Fruit fly (Drosophila melanogaster) whole organism, embryonic: ENCODE data around the gene CG33235.

Experiments used
- Bdp1 ChIP-seq: fragments of 200-800 bp; sonication (Bioruptor generic); optimal IDR thresholded peaks from 3 replicates; lab custom pipeline; 2016; ENCODE audit warnings: missing biosample characterization, missing genetic modification characterization
- CG10147 ChIP-seq: fragments of 200-800 bp; sonication (Bioruptor generic); optimal IDR thresholded peaks from 2 replicates; lab custom pipeline; 2019; ENCODE audit warnings: missing biosample characterization, mild to moderate bottlenecking, missing genetic modification characterization, moderate library complexity
- CG10979 ChIP-seq: fragments of 200-800 bp; sonication (Bioruptor generic); optimal IDR thresholded peaks from 2 replicates; lab custom pipeline; 2018; ENCODE audit warnings: missing biosample characterization, mild to moderate bottlenecking, missing genetic modification characterization, moderate library complexity
- CG11093 ChIP-seq: fragments of 200-800 bp; sonication (Bioruptor generic); IDR thresholded peaks from 3 replicates; pipeline ENCODE4 v1.3.6; 2022; ENCODE audit warnings: missing biosample characterization, missing genetic modification characterization
- CG13624 ChIP-seq: fragments of 200-800 bp; sonication (Bioruptor generic); optimal IDR thresholded peaks from 2 replicates; lab custom pipeline; 2016; ENCODE audit warnings: missing biosample characterization, missing genetic modification characterization
- CG15073 ChIP-seq: fragments of 200-800 bp; sonication (Bioruptor generic); optimal IDR thresholded peaks from 2 replicates; lab custom pipeline; 2016; ENCODE audit warnings: missing biosample characterization, missing genetic modification characterization
- CG15696 ChIP-seq: fragments of 200-800 bp; sonication (Bioruptor generic); optimal IDR thresholded peaks from 2 replicates; lab custom pipeline; 2019; ENCODE audit warnings: missing biosample characterization, mild to moderate bottlenecking, missing genetic modification characterization, moderate library complexity
- CG17361 ChIP-seq: fragments of 200-800 bp; sonication (Bioruptor generic); IDR thresholded peaks from 3 replicates; pipeline ENCODE4 v1.3.6; 2022; ENCODE audit warnings: missing biosample characterization, missing genetic modification characterization
- CG18619 ChIP-seq: fragments of 200-800 bp; sonication (Bioruptor generic); optimal IDR thresholded peaks from 3 replicates; lab custom pipeline; 2017; ENCODE audit warnings: missing biosample characterization, mild to moderate bottlenecking, missing genetic modification characterization
- CG2889 ChIP-seq: fragments of 200-800 bp; sonication (Bioruptor generic); IDR thresholded peaks from 3 replicates; pipeline ENCODE4 v1.3.6; 2022; ENCODE audit warnings: missing biosample characterization, missing genetic modification characterization
- CG31441 ChIP-seq: fragments of 200-800 bp; sonication (Bioruptor generic); IDR thresholded peaks from 2 replicates; pipeline ENCODE4 v1.3.6; 2022; ENCODE audit warnings: missing biosample characterization, missing genetic modification characterization
- CG33557 ChIP-seq: fragments of 200-800 bp; sonication (Bioruptor generic); optimal IDR thresholded peaks from 2 replicates; lab custom pipeline; 2019; ENCODE audit warnings: missing biosample characterization, mild to moderate bottlenecking, missing genetic modification characterization, moderate library complexity
- CG3838 ChIP-seq: fragments of 200-800 bp; sonication (Bioruptor generic); optimal IDR thresholded peaks from 3 replicates; lab custom pipeline; 2016; ENCODE audit warnings: missing biosample characterization, missing genetic modification characterization
- CG3847 ChIP-seq: fragments of 200-800 bp; sonication (Bioruptor generic); IDR thresholded peaks from 2 replicates; pipeline ENCODE4 v1.3.6; 2022; ENCODE audit warnings: missing biosample characterization, missing genetic modification characterization
- CG4707 ChIP-seq: fragments of 200-800 bp; sonication (Bioruptor generic); optimal IDR thresholded peaks from 2 replicates; lab custom pipeline; 2018; ENCODE audit warnings: missing biosample characterization, mild to moderate bottlenecking, missing genetic modification characterization, moderate library complexity
- CG6175 ChIP-seq: fragments of 200-800 bp; sonication (Bioruptor generic); IDR thresholded peaks from 3 replicates; pipeline ENCODE4 v1.3.6; 2022; ENCODE audit warnings: missing biosample characterization, missing genetic modification characterization
- CG6765 ChIP-seq: fragments of 200-800 bp; sonication (Bioruptor generic); optimal IDR thresholded peaks from 3 replicates; lab custom pipeline; 2017; ENCODE audit warnings: missing biosample characterization, mild to moderate bottlenecking, missing genetic modification characterization
- CG7357 ChIP-seq: fragments of 200-800 bp; sonication (Bioruptor generic); IDR thresholded peaks from 3 replicates; pipeline ENCODE4 v1.3.6; 2022; ENCODE audit warnings: missing biosample characterization, missing genetic modification characterization
- CG8924 ChIP-seq: fragments of 200-800 bp; optimal IDR thresholded peaks from 3 replicates; lab custom pipeline; 2019; ENCODE audit warnings: missing biosample characterization, mild to moderate bottlenecking, missing genetic modification characterization, moderate library complexity
- CG9215 ChIP-seq: fragments of 200-800 bp; sonication (Bioruptor generic); IDR thresholded peaks from 2 replicates; pipeline ENCODE4 v1.3.6; 2022; ENCODE audit warnings: missing biosample characterization, missing genetic modification characterization
- D19A ChIP-seq: fragments of 200-800 bp; optimal IDR thresholded peaks from 3 replicates; lab custom pipeline; 2019; ENCODE audit warnings: missing biosample characterization, mild to moderate bottlenecking, missing genetic modification characterization, moderate library complexity
- Dip3 ChIP-seq: fragments of 200-800 bp; sonication (Bioruptor generic); optimal IDR thresholded peaks from 3 replicates; lab custom pipeline; 2016; ENCODE audit warnings: missing biosample characterization, missing genetic modification characterization
- Doc2 ChIP-seq: fragments of 200-800 bp; sonication (Bioruptor generic); IDR thresholded peaks from 2 replicates; pipeline ENCODE4 v1.3.6; 2022; ENCODE audit warnings: missing biosample characterization, missing genetic modification characterization
- Dp ChIP-seq: fragments of 200-800 bp; sonication (Bioruptor generic); optimal IDR thresholded peaks from 2 replicates; lab custom pipeline; 2018; ENCODE audit warnings: missing biosample characterization, mild to moderate bottlenecking, missing genetic modification characterization, moderate library complexity
- Gsc ChIP-seq: fragments of 200-800 bp; sonication (Bioruptor generic); IDR thresholded peaks from 2 replicates; pipeline ENCODE4 v1.3.6; 2022; ENCODE audit warnings: missing biosample characterization, missing genetic modification characterization
- Gug ChIP-seq: fragments of 200-800 bp; sonication (Bioruptor generic); IDR thresholded peaks from 4 replicates; pipeline ENCODE4 v1.3.6; 2022; ENCODE audit warnings: missing biosample characterization, missing genetic modification characterization
- Mes4 ChIP-seq: fragments of 200-800 bp; sonication (Bioruptor generic); optimal IDR thresholded peaks from 2 replicates; lab custom pipeline; 2016; ENCODE audit warnings: missing biosample characterization, missing genetic modification characterization
- NC2α ChIP-seq: fragments of 200-800 bp; sonication (Bioruptor generic); optimal IDR thresholded peaks from 2 replicates; lab custom pipeline; 2016; ENCODE audit warnings: missing biosample characterization, missing genetic modification characterization
- Opbp ChIP-seq: fragments of 200-800 bp; sonication (Bioruptor generic); IDR thresholded peaks from 3 replicates; pipeline ENCODE4 v1.3.6; 2022; ENCODE audit warnings: missing biosample characterization, missing genetic modification characterization; ENCODE audit not compliant: partially characterized antibody
- Six4 ChIP-seq: fragments of 200-800 bp; sonication (Bioruptor generic); optimal IDR thresholded peaks from 2 replicates; lab custom pipeline; 2016; ENCODE audit warnings: missing biosample characterization, missing genetic modification characterization
- Sry-δ ChIP-seq: fragments of 200-800 bp; sonication (Bioruptor generic); optimal IDR thresholded peaks from 2 replicates; lab custom pipeline; 2016; ENCODE audit warnings: missing biosample characterization, missing genetic modification characterization
- az2 ChIP-seq: fragments of 200-800 bp; sonication (Bioruptor generic); optimal IDR thresholded peaks from 3 replicates; lab custom pipeline; 2016; ENCODE audit warnings: missing biosample characterization, missing genetic modification characterization
- da ChIP-seq: fragments of 200-800 bp; sonication (Bioruptor generic); optimal IDR thresholded peaks from 2 replicates; lab custom pipeline; 2016; ENCODE audit warnings: missing biosample characterization, missing genetic modification characterization
- dati ChIP-seq: fragments of 200-800 bp; sonication (Bioruptor generic); IDR thresholded peaks from 2 replicates; pipeline ENCODE4 v1.3.6; 2022; ENCODE audit warnings: missing biosample characterization, missing genetic modification characterization
- ems ChIP-seq: fragments of 200-800 bp; sonication (Bioruptor generic); optimal IDR thresholded peaks from 3 replicates; lab custom pipeline; 2016; ENCODE audit warnings: missing biosample characterization, missing genetic modification characterization
- esg ChIP-seq: fragments of 200-800 bp; sonication (Bioruptor generic); conservative IDR thresholded peaks from 2 replicates; pipeline ENCODE4 v1.3.6; 2022; ENCODE audit warnings: missing biosample characterization, missing genetic modification characterization
- fru ChIP-seq: fragments of >200 bp; optimal IDR thresholded peaks from 2 replicates; lab custom pipeline; 2017
- fu2 ChIP-seq: fragments of 200-800 bp; sonication (Bioruptor generic); optimal IDR thresholded peaks from 2 replicates; lab custom pipeline; 2016; ENCODE audit warnings: missing biosample characterization, missing genetic modification characterization
- gsb ChIP-seq: fragments of 200-800 bp; sonication (Bioruptor generic); IDR thresholded peaks from 2 replicates; pipeline ENCODE4 v1.3.6; 2022; ENCODE audit warnings: missing biosample characterization, missing genetic modification characterization
- hb ChIP-seq: fragments of 200-800 bp; sonication (Bioruptor generic); IDR thresholded peaks from 3 replicates; pipeline ENCODE4 v1.3.6; 2022; ENCODE audit warnings: missing biosample characterization, missing genetic modification characterization; ENCODE audit not compliant: partially characterized antibody
- hbn ChIP-seq: fragments of 200-800 bp; sonication (Bioruptor generic); IDR thresholded peaks from 2 replicates; pipeline ENCODE4 v1.3.6; 2022; ENCODE audit warnings: missing biosample characterization, missing genetic modification characterization; ENCODE audit not compliant: partially characterized antibody
- hkb ChIP-seq, 2 experiments: fragments of 200-800 bp in 1 of 2; fragments of >200 bp in 1 of 2; sonication (Bioruptor generic) in 1 of 2; IDR thresholded peaks in 1 of 2; optimal IDR thresholded peaks in 1 of 2; 2 replicates each; pipeline versions ENCODE4 v1.3.6 to Lab custom; 2017 to 2022; ENCODE audit warnings: missing biosample characterization in 1 of 2, missing genetic modification characterization in 1 of 2
- mam ChIP-seq: fragments of 200-800 bp; sonication (Bioruptor generic); optimal IDR thresholded peaks from 3 replicates; lab custom pipeline; 2016; ENCODE audit warnings: missing biosample characterization, missing genetic modification characterization
- nau ChIP-seq: fragments of 200-800 bp; sonication (Bioruptor generic); optimal IDR thresholded peaks from 3 replicates; lab custom pipeline; 2017; ENCODE audit warnings: missing biosample characterization, mild to moderate bottlenecking, missing genetic modification characterization, missing genetic modification reagents
- pfk ChIP-seq: fragments of 200-800 bp; sonication (Bioruptor generic); optimal IDR thresholded peaks from 2 replicates; lab custom pipeline; 2018; ENCODE audit warnings: missing biosample characterization, mild to moderate bottlenecking, missing genetic modification characterization, moderate library complexity
- pnt ChIP-seq: fragments of 200-800 bp; sonication (Bioruptor generic); optimal IDR thresholded peaks from 3 replicates; lab custom pipeline; 2016; ENCODE audit warnings: missing biosample characterization, missing genetic modification characterization
- repo ChIP-seq: fragments of 200-800 bp; sonication (Bioruptor generic); optimal IDR thresholded peaks from 2 replicates; lab custom pipeline; 2016; ENCODE audit warnings: missing biosample characterization, missing genetic modification characterization
- rib ChIP-seq: fragments of 200-800 bp; sonication (Bioruptor generic); IDR thresholded peaks from 2 replicates; pipeline ENCODE4 v1.3.6; 2022; ENCODE audit warnings: missing biosample characterization, missing genetic modification characterization
- tll ChIP-seq, 2 experiments: fragments of 200-800 bp in 1 of 2; fragments of >200 bp in 1 of 2; sonication (Bioruptor generic) in 1 of 2; optimal IDR thresholded peaks; 2 replicates each; lab custom pipeline; 2017 to 2019; ENCODE audit warnings: missing biosample characterization in 2 of 2, missing genetic modification characterization in 2 of 2, mild to moderate bottlenecking in 1 of 2, moderate library complexity in 1 of 2
- tup ChIP-seq: fragments of 200-800 bp; sonication (Bioruptor generic); optimal IDR thresholded peaks from 2 replicates; lab custom pipeline; 2016; ENCODE audit warnings: missing biosample characterization, mild to moderate bottlenecking, missing genetic modification characterization, moderate library complexity

The CG33235 gene

DNA sequence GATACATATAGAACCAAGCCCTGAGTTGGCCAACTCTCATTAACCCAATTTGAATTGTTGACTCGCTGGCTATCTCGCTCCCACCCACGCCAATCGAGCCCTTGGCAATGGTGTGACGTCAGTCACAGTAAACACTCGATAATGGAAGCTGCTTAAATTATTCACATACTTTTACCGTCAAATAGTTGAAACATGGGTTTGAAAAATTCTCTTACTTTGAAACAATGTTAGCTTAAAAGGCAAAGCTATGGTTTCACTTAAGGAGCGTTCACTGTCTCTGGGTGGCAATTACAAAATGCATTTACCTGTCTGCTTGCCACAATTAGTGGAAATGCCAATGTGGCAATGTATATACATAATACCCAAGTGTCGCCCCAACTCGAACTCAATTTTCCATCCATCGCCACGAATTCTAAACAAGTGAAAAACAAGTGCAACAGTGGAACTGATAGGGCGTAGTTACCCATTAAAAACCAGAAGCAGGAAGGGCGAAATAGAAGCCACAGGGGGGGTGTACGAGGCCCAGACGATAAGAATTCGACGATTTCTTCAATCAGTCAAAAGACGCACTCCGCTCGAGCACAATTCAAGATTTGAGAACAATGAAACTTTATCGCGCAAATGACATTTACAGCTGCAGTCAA, 41.8 kb downstream of the CG33235 start (continued):
- peak; percentile 70 for TF ChIP-seq Six4
- peak; percentile 87 for TF ChIP-seq mam
- TF ChIP-seq CG6175 (GFP tag; lab: Robert Waterston, UW) = 0 out of 3 replicates have a peak, but pooled peaks have one; percentile 63
- peak; percentile 76 for TF ChIP-seq Mes4 (GFP tag; lab: Kevin White, UChicago)
- TF ChIP-seq Sry-δ (GFP tag; lab: Kevin White, UChicago) = peak; percentile 49
- TF ChIP-seq tll (GFP tag; optimal IDR thresholded peaks at IDR 0.05; lab: Kevin White, UChicago) = peak; percentile 5 to 37
- peak; percentile 28; the same call in 1 of the 2 replicates for TF ChIP-seq Doc2 (GFP tag; lab: Robert Waterston, UW)
- peak; percentile 82 for TF ChIP-seq CG11093 (GFP tag; lab: Robert Waterston, UW)
- no peak for TF ChIP-seq hb (GFP tag; lab: Robert Waterston, UW)
- TF ChIP-seq tup = peak; percentile 75
- peak; percentile 71 for TF ChIP-seq CG10979 (tag; lab: Kevin White, UChicago)
- peak; percentile 82 for TF ChIP-seq CG9215 (GFP tag; lab: Robert Waterston, UW)
- TF ChIP-seq Bdp1 (GFP tag; lab: Kevin White, UChicago) = peak; percentile 57
- TF ChIP-seq gsb (GFP tag; lab: Robert Waterston, UW) = peak; percentile 77
- peak; percentile 76 for TF ChIP-seq CG15696 (tag; lab: Kevin White, UChicago)
- peak; percentile 82 for TF ChIP-seq CG17361 (GFP tag; lab: Robert Waterston, UW)
- peak; percentile 79 for TF ChIP-seq CG2889 (GFP tag; lab: Robert Waterston, UW)
- peak; percentile 80 for TF ChIP-seq CG8924
- no peak for TF ChIP-seq Opbp (GFP tag; lab: Robert Waterston, UW)
- TF ChIP-seq CG31441 (GFP tag; lab: Robert Waterston, UW) = peak; percentile 74
- TF ChIP-seq CG3847 = peak; percentile 82
- peak; percentile 70; the same call in 1 of the 2 replicates for TF ChIP-seq rib (GFP tag; lab: Robert Waterston, UW)
- TF ChIP-seq ems = peak; percentile 85
- TF ChIP-seq pfk (GFP tag; lab: Kevin White, UChicago) = peak; percentile 25
- TF ChIP-seq CG7357 (GFP tag; lab: Robert Waterston, UW) = peak; percentile 81
- peak; percentile 33 for TF ChIP-seq CG3838 (GFP tag; lab: Kevin White, UChicago)
- no peak for TF ChIP-seq fru (lab: Kevin White, UChicago)
- TF ChIP-seq hkb (optimal IDR thresholded peaks at IDR 0.05; lab: Kevin White, UChicago) = no peak
- TF ChIP-seq hkb (GFP tag; IDR thresholded peaks at IDR 0.05; lab: Robert Waterston, UW) = peak; percentile 87
- TF ChIP-seq nau (GFP tag; lab: Kevin White, UChicago) = peak; percentile 78
- peak; percentile 76 for TF ChIP-seq Dip3 (GFP tag; lab: Kevin White, UChicago)
- TF ChIP-seq D19A (tag; lab: Kevin White, UChicago) = peak; percentile 69
- TF ChIP-seq CG33557 (GFP tag; lab: Kevin White, UChicago) = peak; percentile 50
- peak; percentile 68 for TF ChIP-seq CG6765 (GFP tag; lab: Kevin White, UChicago)
- peak; percentile 83 for TF ChIP-seq fu2 (GFP tag; lab: Kevin White, UChicago)
- TF ChIP-seq Gug (GFP tag; lab: Robert Waterston, UW) = peak; percentile 86
- peak; percentile 82 for TF ChIP-seq CG13624
- no peak for TF ChIP-seq Dp
- peak; percentile 48 for TF ChIP-seq NC2α (GFP tag; lab: Kevin White, UChicago)
- no peak for TF ChIP-seq hbn (GFP tag; lab: Robert Waterston, UW)
- TF ChIP-seq CG18619 (GFP tag; lab: Kevin White, UChicago) = peak; percentile 85
- peak; percentile 69 for TF ChIP-seq CG4707 (GFP tag; lab: Kevin White, UChicago)
- TF ChIP-seq repo (GFP tag; lab: Kevin White, UChicago) = peak; percentile 83
- TF ChIP-seq az2 = peak; percentile 79
- peak; percentile 68 for TF ChIP-seq dati (GFP tag; lab: Robert Waterston, UW)
- peak; percentile 86 for TF ChIP-seq pnt (GFP tag; lab: Kevin White, UChicago)
- no peak for TF ChIP-seq CG15073 (GFP tag; lab: Kevin White, UChicago)
- TF ChIP-seq CG10147 (GFP tag; lab: Kevin White, UChicago) = peak; percentile 79
- peak; percentile 83 for TF ChIP-seq esg (GFP tag; lab: Robert Waterston, UW)
- peak; percentile 29 for TF ChIP-seq da (GFP tag; lab: Kevin White, UChicago)
- TF ChIP-seq Gsc (GFP tag; lab: Robert Waterston, UW) = peak; percentile 69
